Worm (Caenorhabditis elegans): ENCODE measurements around the gene clec-177.

DNA sequence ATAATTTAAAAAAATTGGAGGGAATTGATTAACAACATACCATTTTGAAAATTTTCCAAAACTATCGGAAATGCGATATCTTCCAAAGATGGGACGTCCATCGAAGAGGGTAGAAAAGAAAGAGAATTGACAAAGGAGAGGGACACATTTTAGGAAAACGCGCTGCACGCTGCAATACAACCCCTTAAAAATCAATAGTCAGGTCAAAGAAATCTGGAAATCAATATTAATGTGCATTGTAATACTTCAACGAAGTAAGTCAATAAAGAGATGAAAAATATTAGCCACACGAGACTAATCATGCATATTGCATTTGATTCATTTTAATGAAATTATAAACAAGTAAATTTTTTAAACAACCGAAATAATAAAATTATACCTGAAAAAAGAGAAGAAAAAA, 16.9 kb upstream of the clec-177 start, which contains the start of gene Y9C9A.13:
- TF ChIP-seq ref-1 (GFP tag; conservative IDR thresholded peaks at IDR 0.05), result no peak
- TF ChIP-seq klf-2 (GFP tag; conservative IDR thresholded peaks at IDR 0.05), result no peak
- TF ChIP-seq tab-1 (GFP tag; IDR thresholded peaks at IDR 0.05), result no peak
- no peak for TF ChIP-seq ztf-29 (GFP tag; IDR thresholded peaks at IDR 0.05)
- TF ChIP-seq med-1 (GFP tag; optimal IDR thresholded peaks at IDR 0.05; ENCODE audit: insufficient read depth), result no peak
- no peak for TF ChIP-seq ztf-23 (GFP tag; IDR thresholded peaks at IDR 0.05)

Data from whole organism, midembryonic.